Worm (Caenorhabditis elegans): ENCODE data around the gene K01A11.1.
"Not testable (repeated sequence)": the region's sequence is repeated elsewhere in the genome, so short reads cannot be mapped to it uniquely, and the experiment has no call there.

Gene K01A11.1

DNA sequence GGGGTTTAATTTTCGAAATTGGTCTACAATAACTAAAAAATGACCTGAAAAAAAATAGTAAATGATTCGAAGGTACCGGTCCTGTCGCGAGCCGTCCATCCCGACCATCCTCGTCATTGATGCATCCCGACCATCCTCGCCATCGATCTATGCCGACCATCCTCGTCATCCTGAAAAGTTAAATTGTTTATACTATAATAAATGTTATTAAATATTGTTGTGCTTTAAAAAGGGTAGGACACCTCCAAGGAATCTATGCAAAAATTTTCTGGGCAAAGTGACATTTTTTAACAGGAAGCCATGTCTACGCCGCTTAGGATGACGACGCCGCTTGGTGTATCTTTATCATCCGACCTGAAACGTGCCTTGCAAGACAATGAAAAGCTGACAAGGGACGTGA lies 22.8 kb upstream of the K01A11.1 start, which contains the start of gene C34C12.1:
Gene C34C12.1 (plus strand): TSS at position 301 of the 400 bp plus-strand sequence.
- TF ChIP-seq unc-62 (GFP tag; optimal IDR thresholded peaks at IDR 0.05): not testable (repeated sequence)

DNA sequence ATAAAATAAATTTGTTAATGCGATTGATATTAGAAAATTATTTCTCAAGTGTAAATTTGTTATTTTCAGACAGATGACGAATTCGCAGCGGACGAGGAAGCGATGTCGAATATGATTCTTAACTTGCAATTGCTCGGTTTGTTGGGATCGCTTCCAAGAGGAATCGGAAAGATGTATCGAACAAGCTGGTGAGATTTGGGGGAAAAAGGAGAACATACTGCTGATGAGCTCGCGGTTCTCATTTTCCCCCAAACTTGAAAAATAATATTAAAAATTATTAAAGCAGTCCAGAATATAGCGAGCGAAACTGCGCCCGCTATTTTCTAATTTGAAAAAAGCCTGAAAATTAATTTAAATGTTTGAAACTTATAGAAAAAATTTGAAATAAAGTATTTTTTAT lies 22.2 kb upstream of the K01A11.1 start, which contains the start of gene C34C12.2:
Gene C34C12.2 (plus strand): TSS at position 301 of the 400 bp plus-strand sequence.
- TF ChIP-seq unc-62 (GFP tag; optimal IDR thresholded peaks at IDR 0.05): not testable (repeated sequence)

ce11 chrIII:3452563-3453210 lies 21.4 kb upstream of the K01A11.1 start, which contains the start of the genes K01A11.3 and C34C12.12:
K01A11.3 (minus strand) TSS chrIII:3452613.
C34C12.12 (plus strand) TSS chrIII:3453194.
- TF ChIP-seq unc-62 (GFP tag; optimal IDR thresholded peaks at IDR 0.05): no peak

DNA sequence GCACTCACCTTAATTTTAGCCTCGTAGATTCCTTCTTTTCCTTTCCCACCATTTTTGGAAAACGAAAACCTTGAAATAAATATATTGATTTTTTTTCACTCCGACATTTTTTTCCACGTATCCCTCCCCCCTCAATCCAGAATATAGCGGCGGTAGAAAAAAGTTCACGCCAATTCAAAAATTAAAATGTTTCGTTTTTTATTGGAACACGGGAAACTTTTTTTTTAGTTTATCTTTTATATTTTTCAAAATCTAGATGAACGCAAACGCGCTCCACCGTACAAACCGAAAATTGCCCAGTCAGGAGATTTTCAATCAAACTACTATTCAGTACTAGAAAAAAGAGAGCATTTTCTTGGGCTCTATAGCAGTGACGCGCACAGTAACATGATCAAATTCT lies 12.9 kb upstream of the K01A11.1 start, which contains the start of gene spe-41:
Gene spe-41 (minus strand): TSS at position 72 of the 400 bp plus-strand sequence.
- TF ChIP-seq unc-62 (GFP tag; optimal IDR thresholded peaks at IDR 0.05): no peak

DNA sequence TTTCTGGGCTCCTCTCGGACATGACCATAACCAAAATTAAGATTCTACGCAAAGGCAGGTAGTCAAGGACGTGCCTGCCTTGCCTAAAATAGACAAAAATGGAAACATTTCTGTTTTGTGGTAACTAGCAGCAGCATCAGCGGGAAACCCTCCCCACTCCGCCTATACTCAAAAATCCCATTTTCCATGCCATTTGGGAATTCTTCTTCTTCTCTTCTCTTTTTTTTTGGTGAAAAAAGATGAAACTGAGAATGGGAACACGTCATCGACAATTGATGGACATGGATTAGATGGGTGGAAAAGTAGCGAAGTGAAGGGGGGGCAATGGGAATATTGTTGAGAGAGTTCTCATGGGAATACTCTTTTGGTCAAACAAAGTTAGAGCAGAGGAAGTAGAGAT lies 5.9 kb upstream of the K01A11.1 start:
- no peak for TF ChIP-seq unc-62 (GFP tag; optimal IDR thresholded peaks at IDR 0.05)

DNA sequence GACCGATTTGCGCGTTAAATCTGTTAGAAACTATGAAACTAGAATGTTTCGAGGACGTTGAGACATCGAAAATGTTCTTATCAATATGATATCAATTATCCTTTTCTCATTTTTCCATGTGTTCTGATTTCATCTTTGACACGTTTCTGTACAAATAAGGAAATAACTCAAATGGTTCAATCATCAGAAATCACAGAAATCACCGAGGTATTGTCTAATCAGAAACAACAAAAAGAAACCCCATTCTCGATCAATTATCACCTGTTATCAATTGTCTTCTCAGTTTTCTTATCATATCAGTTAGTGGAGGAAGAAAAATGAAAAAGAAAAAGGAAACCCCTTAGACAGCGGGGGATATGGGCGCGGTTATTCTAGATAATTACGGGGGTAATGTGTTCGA lies 3.9 kb upstream of the K01A11.1 start:
- no peak for TF ChIP-seq unc-62 (GFP tag; optimal IDR thresholded peaks at IDR 0.05)

ce11 chrIII:3430667-3431066 lies 618 bp downstream of the K01A11.1 start:
- no peak for TF ChIP-seq unc-62 (GFP tag; optimal IDR thresholded peaks at IDR 0.05)

- no peak for TF ChIP-seq unc-62 (GFP tag; optimal IDR thresholded peaks at IDR 0.05)
Observed at ce11 chrIII:3429761-3430160, 1.5 kb downstream of the K01A11.1 start.

DNA sequence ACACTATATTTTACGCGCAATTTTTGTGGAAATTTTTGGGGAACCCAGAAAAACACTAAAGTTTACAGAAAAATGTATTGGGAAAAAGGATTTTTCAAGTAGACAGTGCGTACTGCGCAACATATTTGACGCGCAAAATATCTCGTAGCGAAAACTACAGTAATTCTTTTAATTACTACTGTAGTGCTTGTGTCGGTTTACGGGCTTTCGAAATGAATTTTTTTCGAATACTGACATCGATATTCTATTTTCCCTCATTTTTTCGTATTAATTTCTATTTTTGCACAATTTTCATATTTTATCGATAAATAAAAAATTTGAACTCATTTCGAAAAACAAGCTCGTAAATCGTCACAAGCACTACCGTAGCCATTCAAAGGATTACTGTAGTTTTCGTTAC lies 2.7 kb downstream of the K01A11.1 start:
- no peak for TF ChIP-seq unc-62 (GFP tag; optimal IDR thresholded peaks at IDR 0.05)

DNA sequence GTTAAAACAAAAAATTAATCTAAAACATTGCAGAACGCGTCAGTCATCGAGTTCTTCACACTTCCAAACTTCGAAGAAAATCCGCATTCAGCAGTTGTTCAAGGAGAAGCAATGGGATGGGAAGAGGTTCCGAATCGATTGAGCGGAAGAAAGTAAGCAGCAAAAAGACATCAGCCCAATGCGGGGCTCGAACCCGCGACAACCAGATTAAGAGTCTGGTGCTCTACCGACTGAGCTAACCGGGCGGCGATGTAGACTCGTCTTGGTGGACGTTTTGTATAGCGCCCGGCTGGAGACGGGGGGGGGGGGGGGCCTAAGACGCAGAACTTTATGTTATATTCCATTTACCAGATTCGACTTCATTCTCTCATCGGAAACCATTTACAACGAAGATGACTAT lies 4.5 kb downstream of the K01A11.1 start:
- no peak for TF ChIP-seq unc-62 (GFP tag; optimal IDR thresholded peaks at IDR 0.05)

DNA sequence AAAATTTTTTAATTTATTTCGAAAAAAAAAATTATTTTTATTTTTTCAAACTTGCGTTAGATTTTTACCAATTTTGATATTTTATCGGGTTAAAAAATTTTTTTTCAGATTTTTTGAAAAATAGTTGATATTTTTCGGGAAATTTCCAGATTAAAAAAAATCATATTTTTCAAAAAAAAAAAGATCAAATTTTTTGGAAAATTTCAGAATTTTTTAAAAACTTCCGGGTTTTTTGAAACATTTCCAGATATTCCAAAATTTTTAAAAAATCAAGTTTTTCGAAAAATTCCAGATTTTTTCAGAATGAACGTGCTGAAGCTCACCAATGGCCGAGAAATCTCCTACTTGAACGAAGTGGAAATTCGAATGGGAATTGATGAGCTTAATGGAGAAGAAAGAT lies 5.8 kb downstream of the K01A11.1 start, which contains the start of gene metl-18:
Gene metl-18 (plus strand): TSS at position 301 of the 400 bp plus-strand sequence.
- no peak for TF ChIP-seq unc-62 (GFP tag; optimal IDR thresholded peaks at IDR 0.05)

DNA sequence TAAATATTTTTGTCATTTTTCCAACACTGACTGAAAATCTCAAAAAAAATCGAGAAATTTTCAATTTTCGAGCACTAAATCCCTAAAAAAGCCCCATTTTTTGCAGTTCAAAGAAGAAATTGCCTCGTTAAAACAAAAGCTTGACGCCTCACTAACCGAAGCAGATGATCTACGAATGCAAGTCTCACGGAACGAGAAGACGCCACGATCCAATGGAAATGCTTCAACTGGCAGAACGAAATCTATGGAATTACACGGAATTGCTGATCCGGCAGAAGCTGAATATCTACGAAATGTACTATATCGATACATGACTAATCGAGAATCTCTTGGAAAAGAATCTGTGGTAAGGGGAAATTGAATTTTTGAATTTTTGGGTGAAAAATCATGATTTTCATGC lies 7.4 kb downstream of the K01A11.1 start:
- TF ChIP-seq unc-62 (GFP tag; optimal IDR thresholded peaks at IDR 0.05): no peak

DNA sequence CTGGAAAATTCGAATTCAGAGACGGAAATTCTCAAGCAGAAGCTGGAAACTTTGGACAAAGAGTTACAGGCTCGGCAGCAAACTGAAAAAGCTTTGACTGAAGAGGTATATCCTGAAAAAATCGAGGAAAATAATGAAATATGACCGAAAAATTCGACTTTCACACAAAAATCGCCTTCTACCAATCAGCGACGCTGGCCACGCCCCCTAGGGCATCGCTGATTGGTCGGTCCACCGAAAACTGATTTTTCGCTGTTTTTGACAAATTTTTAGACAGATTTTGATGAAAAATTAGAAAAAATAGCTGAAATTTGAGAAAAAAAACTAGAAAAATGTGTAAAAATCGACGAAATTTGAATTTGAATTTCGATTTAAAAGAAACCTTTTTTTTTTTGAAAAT lies 12.4 kb downstream of the K01A11.1 start:
- no peak for TF ChIP-seq unc-62 (GFP tag; optimal IDR thresholded peaks at IDR 0.05)

- no peak for TF ChIP-seq unc-62 (GFP tag; optimal IDR thresholded peaks at IDR 0.05)
Observed at ce11 chrIII:3417453-3417852, 13.8 kb downstream of the K01A11.1 start.

DNA sequence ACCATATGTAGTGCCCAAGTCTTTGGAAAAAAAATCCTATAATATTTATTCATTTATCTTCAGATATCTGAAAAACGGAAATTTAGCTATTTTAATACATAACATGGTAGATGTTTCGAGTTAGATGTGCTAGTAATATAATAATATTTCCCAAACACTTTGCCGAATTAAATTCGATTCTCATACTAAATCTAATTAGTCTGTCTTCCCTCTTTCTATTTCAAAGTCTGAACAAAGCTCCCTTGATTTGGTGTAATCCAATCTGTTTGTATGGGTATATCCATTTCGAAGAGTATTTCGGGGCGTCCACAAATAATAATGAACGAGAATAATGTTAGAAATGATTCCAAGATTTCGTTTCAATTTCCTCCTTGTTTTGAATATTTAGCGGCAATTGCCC lies 16.9 kb downstream of the K01A11.1 start:
- no peak for TF ChIP-seq unc-62 (GFP tag; optimal IDR thresholded peaks at IDR 0.05)

DNA sequence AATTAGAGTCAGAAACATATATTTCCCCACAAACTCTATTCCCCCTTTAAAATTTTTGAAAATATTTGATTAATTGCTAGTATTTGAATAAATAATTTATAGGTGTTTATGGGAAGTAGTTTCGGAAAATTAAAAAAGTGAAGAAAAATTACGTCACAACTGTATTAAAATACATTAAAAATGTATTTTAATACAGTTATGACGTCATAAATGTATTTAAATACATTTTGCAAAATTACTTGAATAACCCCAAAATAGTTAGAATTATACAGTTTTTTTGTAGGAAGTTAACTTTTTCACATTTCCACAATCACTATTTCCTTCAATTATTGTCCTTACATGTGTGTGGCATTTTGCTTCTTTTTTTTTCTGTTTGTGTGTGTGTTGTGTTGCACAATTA lies 17.8 kb downstream of the K01A11.1 start:
- no peak for TF ChIP-seq unc-62 (GFP tag; optimal IDR thresholded peaks at IDR 0.05)

- no peak for TF ChIP-seq unc-62 (GFP tag; optimal IDR thresholded peaks at IDR 0.05)
Observed at ce11 chrIII:3405535-3405934, 25.8 kb downstream of the K01A11.1 start, which contains the start of gene golg-4. golg-4 (plus strand) TSS chrIII:3405568.

Data from whole organism, dauer.